Worm (Caenorhabditis elegans): ENCODE measurements around the gene F25H9.2.
A peak's percentile ranks its signal among the peaks of the same experiment; 100 is the strongest.

DNA sequence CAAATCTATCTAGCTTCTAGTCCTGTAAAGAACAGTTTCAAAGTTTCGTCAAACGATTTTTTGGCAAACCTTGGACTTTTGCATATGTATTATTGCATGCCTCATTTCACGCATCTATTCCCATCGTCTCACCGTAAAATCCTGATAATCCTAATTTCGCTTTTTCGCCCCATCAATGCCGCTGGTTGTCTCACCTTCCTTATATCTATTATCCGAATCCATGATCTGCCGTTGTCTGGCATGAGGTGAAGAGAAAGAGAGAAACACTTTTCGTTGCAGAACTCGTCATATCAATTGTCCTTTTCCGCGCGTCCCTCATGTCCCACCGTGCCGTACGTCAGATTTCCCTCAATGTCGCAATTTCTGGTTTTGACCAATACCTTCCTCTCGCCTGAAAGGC is 43.3 kb upstream of the F25H9.2 start, which contains the start of gene cut-2:
- no peak for TF ChIP-seq ama-1 (optimal IDR thresholded peaks at IDR 0.05)
- TF ChIP-seq ztf-4 (tag; optimal IDR thresholded peaks at IDR 0.05): no peak
- TF ChIP-seq nhr-25 (tag; optimal IDR thresholded peaks at IDR 0.05): peak; percentile 10
- TF ChIP-seq ceh-16 (tag; optimal IDR thresholded peaks at IDR 0.05): no peak
- TF ChIP-seq jun-1 (tag; optimal IDR thresholded peaks at IDR 0.05): no peak
- no peak for TF ChIP-seq elt-1 (tag; optimal IDR thresholded peaks at IDR 0.05)
- no peak for TF ChIP-seq fkh-10 (GFP tag; optimal IDR thresholded peaks at IDR 0.05)
- no peak for TF ChIP-seq snpc-4 (tag; optimal IDR thresholded peaks at IDR 0.05)
- TF ChIP-seq tbx-2 (tag; optimal IDR thresholded peaks at IDR 0.05): no peak

Measured in whole organism, L3 larva.